Fruit fly (Drosophila melanogaster): ENCODE results near the gene Sry-delta.

Gene Sry-delta

DNA sequence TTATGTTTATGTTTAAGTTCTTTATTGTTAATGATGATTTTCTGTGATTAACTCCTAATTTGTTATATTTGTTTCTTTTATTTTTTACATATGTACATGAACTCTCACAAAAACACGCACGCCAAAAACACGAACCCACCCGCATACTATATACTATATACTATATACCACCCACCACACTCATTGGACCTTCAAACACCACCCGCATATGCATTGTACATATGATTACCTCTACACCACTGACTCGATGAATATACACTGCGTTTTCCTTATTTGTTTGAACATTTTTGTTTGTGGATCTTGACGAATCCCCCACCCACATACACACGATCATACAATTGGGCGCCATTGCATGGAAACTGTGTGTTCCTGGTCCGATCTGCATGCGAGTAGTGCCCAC is 10.9 kb upstream of the Sry-delta start:
- TF ChIP-seq CG14711 (tag; optimal IDR thresholded peaks at IDR 0.05) (no peak), Clk (GFP tag; optimal IDR thresholded peaks at IDR 0.05) (no peak), Mnt (GFP tag; optimal IDR thresholded peaks at IDR 0.05) (no peak), CG12768 (GFP tag; optimal IDR thresholded peaks at IDR 0.05) (no peak), kay (GFP tag; ENCODE audit: borderline replicate concordance) (no peak), CG1620 (GFP tag; optimal IDR thresholded peaks at IDR 0.05) (no peak)

DNA sequence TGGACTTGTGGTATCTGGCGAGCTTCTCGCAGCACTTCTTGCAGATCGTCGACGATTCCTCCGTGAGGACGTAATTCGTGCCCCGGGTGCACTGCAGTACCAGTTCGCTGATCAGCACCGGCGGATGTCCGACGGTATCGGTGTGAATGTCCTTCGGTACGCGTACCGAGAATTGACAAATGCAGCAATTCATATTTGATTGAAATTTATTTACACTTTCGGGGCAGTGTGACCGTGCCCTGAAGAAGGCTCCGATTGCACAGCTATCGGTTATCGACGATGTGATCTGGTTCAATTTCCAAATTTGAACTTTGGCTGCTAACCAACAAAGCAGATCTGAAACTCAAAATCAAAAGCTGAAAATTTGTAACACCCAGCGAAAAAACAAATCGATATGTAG is 6.5 kb upstream of the Sry-delta start, which contains the start of gene ZIPIC:
TSS of gene ZIPIC (minus strand) at position 262 of the 400 bp plus-strand sequence.
- TF ChIP-seq ovo (GFP tag; optimal IDR thresholded peaks at IDR 0.05) (no peak), Clk (GFP tag; optimal IDR thresholded peaks at IDR 0.05) (no peak), Mnt (GFP tag; optimal IDR thresholded peaks at IDR 0.05) (no peak), CG12768 (GFP tag; optimal IDR thresholded peaks at IDR 0.05) (no peak), bab1 (GFP tag; optimal IDR thresholded peaks at IDR 0.05) (no peak)

DNA sequence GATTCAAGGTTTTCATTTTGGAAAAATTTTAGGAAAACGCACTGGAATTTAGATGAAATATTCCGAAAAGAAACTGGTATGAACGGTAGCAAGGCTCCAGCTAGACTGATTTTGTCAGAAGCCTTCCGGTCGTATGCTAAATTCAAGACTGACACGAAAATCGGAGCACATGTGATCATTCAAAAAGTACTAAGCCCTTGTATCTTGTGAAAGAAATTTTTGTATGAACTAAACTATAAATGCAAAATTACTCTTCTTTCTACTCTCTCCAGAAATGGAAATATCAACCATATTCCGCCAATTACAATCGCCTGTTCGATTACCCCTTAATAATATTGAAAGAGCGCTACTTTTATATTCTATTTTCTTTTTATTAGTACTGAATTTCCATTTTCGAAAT is 5.5 kb upstream of the Sry-delta start, which contains the start of gene ocn:
TSS of gene ocn (minus strand) at position 101 of the 400 bp plus-strand sequence.
- TF ChIP-seq Clk (GFP tag; optimal IDR thresholded peaks at IDR 0.05) (no peak), CG7045 (GFP tag; optimal IDR thresholded peaks at IDR 0.05) (no peak), kay (GFP tag; ENCODE audit: borderline replicate concordance) (no peak), CG33017 (tag; optimal IDR thresholded peaks at IDR 0.05) (no peak), toe (GFP tag; optimal IDR thresholded peaks at IDR 0.05) (no peak), CG7101 (tag; optimal IDR thresholded peaks at IDR 0.05) (no peak), tj (GFP tag; optimal IDR thresholded peaks at IDR 0.05) (no peak), CG14711 (tag; optimal IDR thresholded peaks at IDR 0.05) (no peak), bab1 (GFP tag; optimal IDR thresholded peaks at IDR 0.05) (no peak), ovo (GFP tag; optimal IDR thresholded peaks at IDR 0.05) (no peak), CG11617 (GFP tag; optimal IDR thresholded peaks at IDR 0.05) (no peak), pad (GFP tag; optimal IDR thresholded peaks at IDR 0.05) (no peak), Hr96 (GFP tag; optimal IDR thresholded peaks at IDR 0.05) (no peak), cnc (optimal IDR thresholded peaks at IDR 0.05) (no peak)

DNA sequence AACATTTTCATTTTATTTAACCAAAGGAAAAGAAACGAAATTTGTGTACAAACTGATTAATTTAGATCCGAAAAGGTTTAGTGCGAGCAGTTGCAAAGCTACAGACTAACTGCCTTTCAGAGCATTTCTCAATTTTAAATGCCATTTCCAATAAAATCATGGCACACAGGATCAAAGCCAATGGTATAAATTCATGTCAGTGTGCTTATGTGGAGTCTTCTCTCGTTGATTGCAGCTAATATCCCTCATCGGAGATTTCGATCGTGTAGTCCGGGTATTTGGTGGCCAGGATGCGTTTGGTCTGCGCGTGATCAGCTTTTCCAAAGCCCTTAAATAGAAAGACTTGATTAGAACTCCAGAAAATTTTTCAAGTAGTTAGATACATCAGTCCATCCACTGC is 4.5 kb upstream of the Sry-delta start, which contains the start of gene janB:
TSS of gene janB (minus strand) at position 101 of the 400 bp plus-strand sequence.
- no peak for TF ChIP-seq Crg-1 (GFP tag; optimal IDR thresholded peaks at IDR 0.05)
- TF ChIP-seq ovo (GFP tag; optimal IDR thresholded peaks at IDR 0.05), result no peak
- TF ChIP-seq CG33017 (tag; optimal IDR thresholded peaks at IDR 0.05), result no peak
- TF ChIP-seq kay (GFP tag; ENCODE audit: borderline replicate concordance), result no peak
- no peak for TF ChIP-seq tj (GFP tag; optimal IDR thresholded peaks at IDR 0.05)
- TF ChIP-seq Hr96 (GFP tag; optimal IDR thresholded peaks at IDR 0.05), result no peak
- TF ChIP-seq pad (GFP tag; optimal IDR thresholded peaks at IDR 0.05), result no peak

DNA sequence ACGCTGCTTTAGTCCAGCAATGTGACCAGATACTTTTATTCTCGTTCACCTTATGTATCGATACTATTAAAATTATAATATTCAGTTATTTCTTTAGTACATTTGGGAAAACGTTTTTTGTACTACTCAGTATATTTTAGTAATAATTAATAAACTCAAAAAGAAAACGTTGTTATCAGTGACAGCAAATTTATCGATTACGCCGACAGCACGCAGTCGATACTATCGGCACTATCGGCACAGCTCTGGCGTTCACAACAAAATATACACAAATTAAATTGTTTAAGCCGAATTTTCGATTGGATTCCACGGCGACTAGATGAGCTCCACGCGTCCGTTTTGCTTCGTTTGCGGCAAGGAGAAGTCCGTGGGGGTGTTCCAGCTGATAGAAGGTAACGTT is 3.6 kb upstream of the Sry-delta start, which contains the start of the genes janA, Sry-alpha and Sry-beta:
TSS of gene janA (minus strand) at position 40 of the 400 bp plus-strand sequence.
TSS of gene Sry-alpha (plus strand) at position 226 of the 400 bp plus-strand sequence.
TSS of gene Sry-beta (plus strand) at position 226 of the 400 bp plus-strand sequence.
- TF ChIP-seq CG7101 (tag; optimal IDR thresholded peaks at IDR 0.05), result peak; percentile 0
- no peak for TF ChIP-seq CG12768 (GFP tag; optimal IDR thresholded peaks at IDR 0.05)
- TF ChIP-seq CG5204 (GFP tag; optimal IDR thresholded peaks at IDR 0.05), result no peak
- no peak for TF ChIP-seq Clk (GFP tag; optimal IDR thresholded peaks at IDR 0.05)
- no peak for TF ChIP-seq cic (GFP tag; optimal IDR thresholded peaks at IDR 0.05)
- TF ChIP-seq tj (GFP tag; optimal IDR thresholded peaks at IDR 0.05), result no peak
- no peak for TF ChIP-seq ovo (GFP tag; optimal IDR thresholded peaks at IDR 0.05)
- TF ChIP-seq CG1620 (GFP tag; optimal IDR thresholded peaks at IDR 0.05), result peak; percentile 45
- TF ChIP-seq cnc (optimal IDR thresholded peaks at IDR 0.05), result no peak
- TF ChIP-seq CG7045 (GFP tag; optimal IDR thresholded peaks at IDR 0.05), result no peak
- TF ChIP-seq Hr96 (GFP tag; optimal IDR thresholded peaks at IDR 0.05), result no peak
- TF ChIP-seq CG33017 (tag; optimal IDR thresholded peaks at IDR 0.05), result no peak
- TF ChIP-seq CG14711 (tag; optimal IDR thresholded peaks at IDR 0.05), result peak; percentile 19
- TF ChIP-seq pad (GFP tag; optimal IDR thresholded peaks at IDR 0.05), result no peak
- TF ChIP-seq kay (GFP tag; ENCODE audit: borderline replicate concordance), result no peak
- no peak for TF ChIP-seq toe (GFP tag; optimal IDR thresholded peaks at IDR 0.05)
- peak; percentile 45 for TF ChIP-seq Crg-1 (GFP tag; optimal IDR thresholded peaks at IDR 0.05)
- peak; percentile 65 for TF ChIP-seq bab1 (GFP tag; optimal IDR thresholded peaks at IDR 0.05)
- TF ChIP-seq Mnt (GFP tag; optimal IDR thresholded peaks at IDR 0.05), result peak; percentile 33
- TF ChIP-seq CG11617 (GFP tag; optimal IDR thresholded peaks at IDR 0.05), result peak; percentile 20

DNA sequence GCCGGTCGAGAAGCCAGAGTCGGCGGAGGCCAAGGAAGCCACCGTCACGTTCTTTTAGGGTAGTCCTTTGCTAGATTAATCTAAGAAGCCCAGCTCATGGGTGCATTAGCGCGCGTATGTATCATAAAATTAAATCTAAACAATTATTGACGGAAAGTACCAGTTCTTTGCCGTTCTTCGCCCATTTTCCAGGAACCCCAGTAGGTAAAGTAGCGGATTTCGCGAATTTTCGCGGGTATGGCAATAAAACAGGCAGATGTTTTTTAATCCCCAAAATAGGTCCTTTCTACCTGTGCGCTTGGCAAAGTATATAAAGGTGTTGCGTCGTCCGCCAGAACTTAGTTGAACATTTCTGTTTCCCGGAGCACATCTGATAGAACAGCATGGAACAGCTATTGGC is 2.3 kb upstream of the Sry-delta start:
- TF ChIP-seq CG1620 (GFP tag; optimal IDR thresholded peaks at IDR 0.05), result no peak
- TF ChIP-seq Clk (GFP tag; optimal IDR thresholded peaks at IDR 0.05), result no peak
- no peak for TF ChIP-seq tj (GFP tag; optimal IDR thresholded peaks at IDR 0.05)
- no peak for TF ChIP-seq CG33017 (tag; optimal IDR thresholded peaks at IDR 0.05)
- TF ChIP-seq Mnt (GFP tag; optimal IDR thresholded peaks at IDR 0.05), result no peak
- TF ChIP-seq CG12768 (GFP tag; optimal IDR thresholded peaks at IDR 0.05), result no peak
- TF ChIP-seq bab1 (GFP tag; optimal IDR thresholded peaks at IDR 0.05), result no peak
- no peak for TF ChIP-seq toe (GFP tag; optimal IDR thresholded peaks at IDR 0.05)
- TF ChIP-seq CG7045 (GFP tag; optimal IDR thresholded peaks at IDR 0.05), result no peak
- TF ChIP-seq CG5204 (GFP tag; optimal IDR thresholded peaks at IDR 0.05), result no peak
- TF ChIP-seq kay (GFP tag; ENCODE audit: borderline replicate concordance), result no peak
- no peak for TF ChIP-seq cnc (optimal IDR thresholded peaks at IDR 0.05)
- no peak for TF ChIP-seq cic (GFP tag; optimal IDR thresholded peaks at IDR 0.05)
- no peak for TF ChIP-seq ovo (GFP tag; optimal IDR thresholded peaks at IDR 0.05)
- no peak for TF ChIP-seq CG11617 (GFP tag; optimal IDR thresholded peaks at IDR 0.05)
- no peak for TF ChIP-seq CG7101 (tag; optimal IDR thresholded peaks at IDR 0.05)
- TF ChIP-seq Hr96 (GFP tag; optimal IDR thresholded peaks at IDR 0.05), result no peak

Data from whole organism, adult.